Fruit fly (Drosophila melanogaster): ENCODE data around the gene ttm2.
A peak's percentile ranks its signal among the peaks of the same experiment; 100 is the strongest.

Gene ttm2

dm6 chr3L:311607-312006, 36.7 kb downstream of the ttm2 start (continued):
- no peak for TF ChIP-seq tll (GFP tag; optimal IDR thresholded peaks at IDR 0.05)
- TF ChIP-seq CG12769 (tag; optimal IDR thresholded peaks at IDR 0.05), result no peak
- no peak for TF ChIP-seq CG2202 (tag; optimal IDR thresholded peaks at IDR 0.05)
- TF ChIP-seq dati (GFP tag; IDR thresholded peaks at IDR 0.05), result no peak
- no peak for TF ChIP-seq CG31365 (tag; optimal IDR thresholded peaks at IDR 0.05)
- TF ChIP-seq sna (GFP tag; IDR thresholded peaks at IDR 0.05; ENCODE audit: partially characterized antibody), result no peak
- no peak for TF ChIP-seq h (optimal IDR thresholded peaks at IDR 0.05)
- no peak for TF ChIP-seq Usf (GFP tag; optimal IDR thresholded peaks at IDR 0.05)
- no peak for TF ChIP-seq CG7786 (GFP tag; optimal IDR thresholded peaks at IDR 0.05)
- TF ChIP-seq sisA (GFP tag; IDR thresholded peaks at IDR 0.05), result no peak
- TF ChIP-seq bbx (GFP tag; IDR thresholded peaks at IDR 0.05; ENCODE audit: partially characterized antibody), result no peak
- TF ChIP-seq Sry-β (GFP tag; optimal IDR thresholded peaks at IDR 0.05), result no peak
- TF ChIP-seq Pdp1 (GFP tag; optimal IDR thresholded peaks at IDR 0.05), result peak in 1 of 2 experiments; percentile 76
- TF ChIP-seq Fer1 (GFP tag; optimal IDR thresholded peaks at IDR 0.05), result peak; percentile 50
- no peak for TF ChIP-seq vvl (GFP tag; IDR thresholded peaks at IDR 0.05)
- no peak for TF ChIP-seq CG10431 (GFP tag; optimal IDR thresholded peaks at IDR 0.05)
- TF ChIP-seq CG6854 (GFP tag; optimal IDR thresholded peaks at IDR 0.05), result peak; percentile 34
- no peak for TF ChIP-seq abd-A (tag; optimal IDR thresholded peaks at IDR 0.05)
- no peak for TF ChIP-seq cad (GFP tag; optimal IDR thresholded peaks at IDR 0.05)
- no peak for TF ChIP-seq tna (GFP tag; IDR thresholded peaks at IDR 0.05; ENCODE audit: partially characterized antibody)
- TF ChIP-seq CG8281 (tag; optimal IDR thresholded peaks at IDR 0.05), result no peak
- no peak for TF ChIP-seq Doc3 (GFP tag; IDR thresholded peaks at IDR 0.05; ENCODE audit: partially characterized antibody)
- TF ChIP-seq CG18011 (GFP tag; optimal IDR thresholded peaks at IDR 0.05), result no peak
- peak; percentile 64 for TF ChIP-seq sug (tag; optimal IDR thresholded peaks at IDR 0.05)
- no peak for TF ChIP-seq CG17385 (GFP tag; optimal IDR thresholded peaks at IDR 0.05)
- peak; percentile 12 for TF ChIP-seq kay (GFP tag; optimal IDR thresholded peaks at IDR 0.05)
- TF ChIP-seq dmrt11E (tag; optimal IDR thresholded peaks at IDR 0.05), result no peak
- TF ChIP-seq CG13296 (GFP tag; optimal IDR thresholded peaks at IDR 0.05), result no peak
- no peak for TF ChIP-seq Sox100B (GFP tag; optimal IDR thresholded peaks at IDR 0.05)
- no peak for TF ChIP-seq Tbp (GFP tag; optimal IDR thresholded peaks at IDR 0.05)
- no peak for TF ChIP-seq her (GFP tag; optimal IDR thresholded peaks at IDR 0.05)
- no peak for TF ChIP-seq Six4 (GFP tag; optimal IDR thresholded peaks at IDR 0.05)
- TF ChIP-seq Stat92E (GFP tag; optimal IDR thresholded peaks at IDR 0.05), result no peak
- 0 out of 2 replicates have a peak, but pooled peaks have one; percentile 5 for TF ChIP-seq CG42726 (GFP tag; IDR thresholded peaks at IDR 0.05; ENCODE audit: partially characterized antibody)
- TF ChIP-seq sim (GFP tag; IDR thresholded peaks at IDR 0.05), result no peak
- no peak for TF ChIP-seq CG12659 (GFP tag; optimal IDR thresholded peaks at IDR 0.05)
- TF ChIP-seq CG13287 (GFP tag; IDR thresholded peaks at IDR 0.05; ENCODE audit: partially characterized antibody), result peak; percentile 35; the same call in 1 of the 2 replicates
- no peak for TF ChIP-seq az2 (GFP tag; optimal IDR thresholded peaks at IDR 0.05)
- TF ChIP-seq CG10321 (GFP tag; IDR thresholded peaks at IDR 0.05), result no peak
- TF ChIP-seq CG14441 (GFP tag; IDR thresholded peaks at IDR 0.05), result no peak
- TF ChIP-seq dmrt99B (tag; optimal IDR thresholded peaks at IDR 0.05), result no peak
- no peak for TF ChIP-seq CG4328 (GFP tag; optimal IDR thresholded peaks at IDR 0.05)
- no peak for TF ChIP-seq NC2α (GFP tag; optimal IDR thresholded peaks at IDR 0.05)
- peak; percentile 30; the same call in 1 of the 3 replicates for TF ChIP-seq Dbx (GFP tag; IDR thresholded peaks at IDR 0.05)
- TF ChIP-seq CG9609 (GFP tag; optimal IDR thresholded peaks at IDR 0.05), result no peak
- no peak for TF ChIP-seq fd102C (GFP tag; optimal IDR thresholded peaks at IDR 0.05)
- TF ChIP-seq CG12744 (GFP tag; optimal IDR thresholded peaks at IDR 0.05), result no peak
- TF ChIP-seq zfh1 (GFP tag; IDR thresholded peaks at IDR 0.05), result no peak
- TF ChIP-seq ken (GFP tag; IDR thresholded peaks at IDR 0.05), result 0 out of 3 replicates have a peak, but pooled peaks have one; percentile 21
- no peak for TF ChIP-seq ara (GFP tag; IDR thresholded peaks at IDR 0.05)
- no peak for TF ChIP-seq pita (GFP tag; optimal IDR thresholded peaks at IDR 0.05)
